Fruit fly (Drosophila melanogaster) whole organism, embryonic: Measurements from ENCODE around the gene CG31883.
A peak's percentile ranks its signal among the peaks of the same experiment; 100 is the strongest.

Experiments
- Antp ChIP-seq: fragments of 200-800 bp; sonication (Bioruptor generic); optimal IDR thresholded peaks from 3 replicates; lab custom pipeline; 2016; ENCODE audit warnings: missing biosample characterization, missing genetic modification characterization
- Bteb2 ChIP-seq: fragments of 200-800 bp; sonication (Bioruptor generic); optimal IDR thresholded peaks from 2 replicates; lab custom pipeline; 2016; ENCODE audit warnings: missing biosample characterization, missing genetic modification characterization
- CG11456 ChIP-seq: fragments of 200-800 bp; sonication (Bioruptor generic); IDR thresholded peaks from 3 replicates; pipeline ENCODE4 v1.3.6; 2022; ENCODE audit warnings: missing biosample characterization, missing genetic modification characterization
- CG12104 ChIP-seq: fragments of 200-800 bp; sonication (Bioruptor generic); optimal IDR thresholded peaks from 3 replicates; lab custom pipeline; 2016; ENCODE audit warnings: missing biosample characterization, missing genetic modification characterization
- CG13624 ChIP-seq: fragments of 200-800 bp; sonication (Bioruptor generic); optimal IDR thresholded peaks from 2 replicates; lab custom pipeline; 2016; ENCODE audit warnings: missing biosample characterization, missing genetic modification characterization
- CG14710 ChIP-seq: fragments of 200-800 bp; sonication (Bioruptor generic); optimal IDR thresholded peaks from 3 replicates; lab custom pipeline; 2019; ENCODE audit warnings: missing biosample characterization, mild to moderate bottlenecking, missing genetic modification characterization, moderate library complexity
- CG1603 ChIP-seq: fragments of 200-800 bp; sonication (Bioruptor generic); optimal IDR thresholded peaks from 2 replicates; lab custom pipeline; 2019; ENCODE audit warnings: missing biosample characterization, mild to moderate bottlenecking, missing genetic modification characterization, moderate library complexity
- CG17328 ChIP-seq: fragments of 200-800 bp; sonication (Bioruptor generic); IDR thresholded peaks from 2 replicates; pipeline ENCODE4 v1.3.6; 2022; ENCODE audit warnings: missing biosample characterization, missing genetic modification characterization
- CG2202 ChIP-seq: fragments of 200-800 bp; sonication (Bioruptor generic); optimal IDR thresholded peaks from 2 replicates; lab custom pipeline; 2018; ENCODE audit warnings: missing biosample characterization, mild to moderate bottlenecking, missing genetic modification characterization
- CG2678 ChIP-seq: fragments of 200-800 bp; sonication (Bioruptor generic); optimal IDR thresholded peaks from 3 replicates; lab custom pipeline; 2019; ENCODE audit warnings: missing biosample characterization, mild to moderate bottlenecking, missing genetic modification characterization, moderate library complexity
- CG3065 ChIP-seq: fragments of 200-800 bp; sonication (Bioruptor generic); optimal IDR thresholded peaks from 2 replicates; lab custom pipeline; 2016; ENCODE audit warnings: missing biosample characterization, missing genetic modification characterization
- CG31388 ChIP-seq: fragments of 200-800 bp; sonication (Bioruptor generic); optimal IDR thresholded peaks from 2 replicates; lab custom pipeline; 2016; ENCODE audit warnings: missing biosample characterization, missing genetic modification characterization
- CG3163 ChIP-seq: fragments of 200-800 bp; sonication (Bioruptor generic); optimal IDR thresholded peaks from 3 replicates; lab custom pipeline; 2016; ENCODE audit warnings: missing biosample characterization, missing genetic modification characterization
- CG34376 ChIP-seq: fragments of 200-800 bp; sonication (Bioruptor generic); optimal IDR thresholded peaks from 2 replicates; lab custom pipeline; 2018; ENCODE audit warnings: missing biosample characterization, mild to moderate bottlenecking, missing genetic modification characterization
- CG6765 ChIP-seq: fragments of 200-800 bp; sonication (Bioruptor generic); optimal IDR thresholded peaks from 3 replicates; lab custom pipeline; 2017; ENCODE audit warnings: missing biosample characterization, mild to moderate bottlenecking, missing genetic modification characterization
- CG7928 ChIP-seq: fragments of 200-800 bp; sonication (Bioruptor generic); optimal IDR thresholded peaks from 2 replicates; lab custom pipeline; 2017; ENCODE audit warnings: missing biosample characterization, mild to moderate bottlenecking, missing genetic modification characterization
- CG8924 ChIP-seq: fragments of 200-800 bp; optimal IDR thresholded peaks from 3 replicates; lab custom pipeline; 2019; ENCODE audit warnings: missing biosample characterization, mild to moderate bottlenecking, missing genetic modification characterization, moderate library complexity
- CG9817 ChIP-seq: fragments of 200-800 bp; sonication (Bioruptor generic); optimal IDR thresholded peaks from 2 replicates; lab custom pipeline; 2018; ENCODE audit warnings: missing biosample characterization, mild to moderate bottlenecking, missing genetic modification characterization, moderate library complexity
- CG9876 ChIP-seq: fragments of 200-800 bp; sonication (Bioruptor generic); optimal IDR thresholded peaks from 2 replicates; lab custom pipeline; 2016; ENCODE audit warnings: missing biosample characterization, missing genetic modification characterization
- Chrac-16 ChIP-seq: fragments of 200-800 bp; sonication (Bioruptor generic); optimal IDR thresholded peaks from 3 replicates; lab custom pipeline; 2016; ENCODE audit warnings: missing biosample characterization, missing genetic modification characterization
- CoRest ChIP-seq: fragments of 200-800 bp; sonication (Bioruptor generic); optimal IDR thresholded peaks from 3 replicates; lab custom pipeline; 2018; ENCODE audit warnings: missing biosample characterization, mild to moderate bottlenecking, missing genetic modification characterization, moderate library complexity
- Dp ChIP-seq: fragments of 200-800 bp; sonication (Bioruptor generic); optimal IDR thresholded peaks from 2 replicates; lab custom pipeline; 2018; ENCODE audit warnings: missing biosample characterization, mild to moderate bottlenecking, missing genetic modification characterization, moderate library complexity
- HHEX ChIP-seq: fragments of 200-800 bp; sonication (Bioruptor generic); optimal IDR thresholded peaks from 3 replicates; lab custom pipeline; 2017; ENCODE audit warnings: missing biosample characterization, mild to moderate bottlenecking, missing genetic modification characterization, missing genetic modification reagents
- Hr39 ChIP-seq: fragments of >200 bp; optimal IDR thresholded peaks from 2 replicates; lab custom pipeline; 2017
- Hr78 ChIP-seq, 2 experiments: fragments of 200-800 bp in 1 of 2; fragments of >200 bp in 1 of 2; sonication (Bioruptor generic) in 1 of 2; optimal IDR thresholded peaks; 2 replicates each; lab custom pipeline; 2017 to 2019; ENCODE audit warnings: missing biosample characterization in 2 of 2, missing genetic modification characterization in 2 of 2, mild to moderate bottlenecking in 1 of 2, moderate library complexity in 1 of 2
- Hsf ChIP-seq: fragments of 200-800 bp; sonication (Bioruptor generic); optimal IDR thresholded peaks from 3 replicates; lab custom pipeline; 2016; ENCODE audit warnings: missing biosample characterization, missing genetic modification characterization
- Jarid2 ChIP-seq: fragments of 200-800 bp; sonication (Bioruptor generic); optimal IDR thresholded peaks from 3 replicates; lab custom pipeline; 2017; ENCODE audit warnings: mild to moderate bottlenecking, missing biosample characterization, missing genetic modification reagents, missing genetic modification characterization
- Lim3 ChIP-seq: fragments of 200-800 bp; sonication (Bioruptor generic); IDR thresholded peaks from 2 replicates; pipeline ENCODE4 v1.3.6; 2022; ENCODE audit warnings: missing biosample characterization, missing genetic modification characterization
- Neu2 ChIP-seq: fragments of 200-800 bp; sonication (Bioruptor generic); optimal IDR thresholded peaks from 3 replicates; lab custom pipeline; 2016; ENCODE audit warnings: missing biosample characterization, missing genetic modification characterization, borderline replicate concordance
- Taf1 ChIP-seq: fragments of 200-800 bp; sonication (Bioruptor generic); IDR thresholded peaks from 2 replicates; pipeline ENCODE4 v1.3.6; 2022; ENCODE audit warnings: missing biosample characterization, missing genetic modification characterization
- Xbp1 ChIP-seq: fragments of 200-800 bp; sonication (Bioruptor generic); optimal IDR thresholded peaks from 3 replicates; lab custom pipeline; 2016; ENCODE audit warnings: missing biosample characterization, mild to moderate bottlenecking, missing genetic modification characterization
- YL-1 ChIP-seq: fragments of 200-800 bp; sonication (Bioruptor generic); optimal IDR thresholded peaks from 3 replicates; lab custom pipeline; 2017; ENCODE audit warnings: missing biosample characterization, mild to moderate bottlenecking, missing genetic modification characterization
- chinmo ChIP-seq: fragments of 200-800 bp; sonication (Bioruptor generic); IDR thresholded peaks from 4 replicates; pipeline ENCODE4 v1.3.6; 2022; ENCODE audit warnings: missing biosample characterization, missing genetic modification characterization; ENCODE audit not compliant: partially characterized antibody
- crol ChIP-seq: fragments of 200-800 bp; sonication (Bioruptor generic); IDR thresholded peaks from 2 replicates; pipeline ENCODE4 v1.3.6; 2022; ENCODE audit warnings: missing biosample characterization, missing genetic modification characterization
- dpn ChIP-seq, 2 experiments: fragments of 200-800 bp; sonication (Bioruptor generic); optimal IDR thresholded peaks; 3 replicates each; lab custom pipeline; 2016; ENCODE audit warnings: missing biosample characterization in 2 of 2, missing genetic modification characterization in 2 of 2
- eyg ChIP-seq: fragments of 200-800 bp; sonication (Bioruptor generic); optimal IDR thresholded peaks from 3 replicates; lab custom pipeline; 2016; ENCODE audit warnings: missing biosample characterization, missing genetic modification characterization
- gcm ChIP-seq: fragments of 200-800 bp; sonication (Bioruptor generic); optimal IDR thresholded peaks from 2 replicates; lab custom pipeline; 2019; ENCODE audit warnings: missing biosample characterization, mild to moderate bottlenecking, missing genetic modification characterization, moderate library complexity
- gsb-n ChIP-seq: fragments of 200-800 bp; sonication (Bioruptor generic); optimal IDR thresholded peaks from 3 replicates; lab custom pipeline; 2018; ENCODE audit warnings: missing biosample characterization, mild to moderate bottlenecking, missing genetic modification characterization
- jigr1 ChIP-seq: fragments of 200-800 bp; sonication (Bioruptor generic); IDR thresholded peaks from 3 replicates; pipeline ENCODE4 v1.3.6; 2022; ENCODE audit warnings: missing biosample characterization, missing genetic modification characterization
- lab ChIP-seq: fragments of 200-800 bp; sonication (Bioruptor generic); optimal IDR thresholded peaks from 3 replicates; lab custom pipeline; 2017; ENCODE audit warnings: missing biosample characterization, missing genetic modification characterization, mild to moderate bottlenecking, moderate library complexity, missing genetic modification reagents
- nmo ChIP-seq: fragments of 200-800 bp; sonication (Bioruptor generic); optimal IDR thresholded peaks from 2 replicates; lab custom pipeline; 2018; ENCODE audit warnings: missing biosample characterization, mild to moderate bottlenecking, missing genetic modification characterization, moderate library complexity
- odd ChIP-seq: fragments of 200-800 bp; sonication (Bioruptor generic); optimal IDR thresholded peaks from 2 replicates; lab custom pipeline; 2017; ENCODE audit warnings: missing biosample characterization, mild to moderate bottlenecking, missing genetic modification characterization
- onecut ChIP-seq: fragments of 200-800 bp; sonication (Bioruptor generic); IDR thresholded peaks from 2 replicates; pipeline ENCODE4 v1.3.6; 2022; ENCODE audit warnings: missing biosample characterization, missing genetic modification characterization
- p53 ChIP-seq: fragments of 200-800 bp; sonication (Bioruptor generic); optimal IDR thresholded peaks from 2 replicates; lab custom pipeline; 2016; ENCODE audit warnings: missing biosample characterization, missing genetic modification characterization
- pzg ChIP-seq: fragments of 200-800 bp; sonication (Bioruptor generic); optimal IDR thresholded peaks from 3 replicates; lab custom pipeline; 2018; ENCODE audit warnings: missing biosample characterization, mild to moderate bottlenecking, missing genetic modification characterization, moderate library complexity
- sima ChIP-seq: fragments of 200-800 bp; sonication (Bioruptor generic); optimal IDR thresholded peaks from 2 replicates; lab custom pipeline; 2016; ENCODE audit warnings: missing biosample characterization, missing genetic modification characterization
- wor ChIP-seq: fragments of 200-800 bp; sonication (Bioruptor generic); IDR thresholded peaks from 2 replicates; pipeline ENCODE4 v1.3.6; 2022; ENCODE audit warnings: missing biosample characterization, missing genetic modification characterization
- z ChIP-seq: fragments of 200-800 bp; sonication (Bioruptor generic); IDR thresholded peaks from 3 replicates; pipeline ENCODE4 v1.3.6; 2022; ENCODE audit warnings: missing biosample characterization, missing genetic modification characterization

The CG31883 gene

DNA sequence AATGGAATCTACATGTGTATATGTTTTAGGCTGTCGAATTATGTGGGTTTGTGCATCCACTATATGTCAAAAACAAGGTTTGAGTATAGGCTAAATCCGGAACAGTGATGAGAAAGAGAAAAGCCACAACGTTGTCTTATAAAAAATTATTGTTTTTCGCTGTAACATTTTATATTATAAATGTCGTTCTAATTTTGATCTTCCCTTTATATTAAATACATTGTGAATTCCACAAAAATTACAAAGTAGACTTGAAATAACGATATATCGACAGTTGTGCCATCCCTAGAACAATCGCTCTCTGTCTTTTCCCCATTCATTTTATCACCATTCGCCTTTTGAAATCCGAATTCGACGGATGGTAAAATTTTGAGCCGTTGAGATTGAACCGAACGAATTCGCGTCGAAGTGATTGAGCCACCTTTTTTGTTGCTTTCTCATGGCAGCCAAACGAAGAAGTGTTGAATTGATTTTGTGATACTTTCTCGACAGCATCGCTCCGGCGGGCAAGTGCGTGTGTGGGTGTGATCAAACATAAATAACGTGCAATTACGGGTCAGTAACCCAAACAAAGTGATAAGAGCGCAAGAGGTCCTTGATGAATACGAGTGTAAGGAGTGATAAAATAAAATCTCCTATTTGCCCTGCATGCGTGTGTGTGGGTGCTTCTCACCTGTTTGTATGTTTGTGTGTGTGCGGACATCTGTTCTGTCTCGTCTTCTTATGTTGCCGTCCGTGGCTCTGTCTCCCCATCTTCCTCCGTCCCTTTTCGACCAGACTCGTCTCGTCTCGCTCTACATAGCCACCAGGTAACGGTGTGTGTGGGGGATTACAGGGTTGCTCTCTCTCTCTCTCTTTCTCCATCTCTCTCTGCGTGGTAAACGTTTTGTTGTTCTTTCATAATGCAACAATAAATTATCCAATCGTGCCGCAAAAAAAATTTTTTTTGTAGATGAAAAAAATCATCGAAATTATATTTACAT is 7.1 kb upstream of the CG31883 start, which contains the start of gene Oatp30B (continued):
- TF ChIP-seq Xbp1 (GFP tag; lab: Kevin White, UChicago) (peak; percentile 98), CG13624 (GFP tag; lab: Kevin White, UChicago) (peak; percentile 97), lab (GFP tag; lab: Kevin White, UChicago) (peak; percentile 98), CG9817 (peak; percentile 98), nmo (GFP tag; lab: Kevin White, UChicago) (peak; percentile 97), wor (GFP tag; lab: Robert Waterston, UW) (peak; percentile 94), Chrac-16 (peak; percentile 97), Dp (peak; percentile 50), Neu2 (GFP tag; lab: Kevin White, UChicago) (peak; percentile 82), Jarid2 (peak; percentile 88), chinmo (GFP tag; lab: Robert Waterston, UW) (peak; percentile 93; the same call in 3 of the 4 replicates), Taf1 (GFP tag; lab: Robert Waterston, UW) (peak; percentile 94), CG31388 (GFP tag; lab: Kevin White, UChicago) (peak; percentile 92), CG17328 (peak; percentile 97), CG14710 (tag; lab: Kevin White, UChicago) (peak; percentile 97), gcm (GFP tag; lab: Kevin White, UChicago) (peak; percentile 96), CG12104 (GFP tag; lab: Kevin White, UChicago) (peak; percentile 95), CG7928 (GFP tag; lab: Kevin White, UChicago) (peak; percentile 71), CG1603 (peak; percentile 96), Bteb2 (peak; percentile 96), Antp (GFP tag; lab: Kevin White, UChicago) (peak; percentile 93), odd (GFP tag; lab: Kevin White, UChicago) (peak; percentile 87), Hsf (GFP tag; lab: Kevin White, UChicago) (peak; percentile 98), CG6765 (GFP tag; lab: Kevin White, UChicago) (peak; percentile 94), Hr39 (lab: Kevin White, UChicago) (no peak), YL-1 (peak; percentile 60), CoRest (tag; lab: Kevin White, UChicago) (peak; percentile 97), CG2202 (peak; percentile 93), dpn (GFP tag; optimal IDR thresholded peaks at IDR 0.05; lab: Kevin White, UChicago) (peak; percentile 96 to 98), sima (GFP tag; lab: Kevin White, UChicago) (peak; percentile 81), CG11456 (peak; percentile 98), Lim3 (GFP tag; lab: Robert Waterston, UW) (peak; percentile 82; the same call in 1 of the 2 replicates), z (GFP tag; lab: Robert Waterston, UW) (0 out of 3 replicates have a peak, but pooled peaks have one; percentile 26), CG2678 (peak; percentile 96), Hr78 (GFP tag; optimal IDR thresholded peaks at IDR 0.05; lab: Kevin White, UChicago) (peak in 1 of 2 experiments; percentile 76), CG34376 (GFP tag; lab: Kevin White, UChicago) (peak; percentile 95), CG3065 (GFP tag; lab: Kevin White, UChicago) (peak; percentile 87), CG9876 (GFP tag; lab: Kevin White, UChicago) (peak; percentile 91), crol (GFP tag; lab: Robert Waterston, UW) (peak; percentile 67), gsb-n (tag; lab: Kevin White, UChicago) (peak; percentile 96), eyg (GFP tag; lab: Kevin White, UChicago) (peak; percentile 92), onecut (GFP tag; lab: Robert Waterston, UW) (peak; percentile 92), HHEX (GFP tag; lab: Kevin White, UChicago) (peak; percentile 94), pzg (GFP tag; lab: Kevin White, UChicago) (peak; percentile 68), CG3163 (peak; percentile 83), p53 (GFP tag; lab: Kevin White, UChicago) (peak; percentile 85), jigr1 (GFP tag; lab: Robert Waterston, UW) (peak; percentile 93), CG8924 (peak; percentile 97)
